Fruit fly (Drosophila melanogaster): ENCODE results near the gene Ets96B.

Ets96B gene

DNA sequence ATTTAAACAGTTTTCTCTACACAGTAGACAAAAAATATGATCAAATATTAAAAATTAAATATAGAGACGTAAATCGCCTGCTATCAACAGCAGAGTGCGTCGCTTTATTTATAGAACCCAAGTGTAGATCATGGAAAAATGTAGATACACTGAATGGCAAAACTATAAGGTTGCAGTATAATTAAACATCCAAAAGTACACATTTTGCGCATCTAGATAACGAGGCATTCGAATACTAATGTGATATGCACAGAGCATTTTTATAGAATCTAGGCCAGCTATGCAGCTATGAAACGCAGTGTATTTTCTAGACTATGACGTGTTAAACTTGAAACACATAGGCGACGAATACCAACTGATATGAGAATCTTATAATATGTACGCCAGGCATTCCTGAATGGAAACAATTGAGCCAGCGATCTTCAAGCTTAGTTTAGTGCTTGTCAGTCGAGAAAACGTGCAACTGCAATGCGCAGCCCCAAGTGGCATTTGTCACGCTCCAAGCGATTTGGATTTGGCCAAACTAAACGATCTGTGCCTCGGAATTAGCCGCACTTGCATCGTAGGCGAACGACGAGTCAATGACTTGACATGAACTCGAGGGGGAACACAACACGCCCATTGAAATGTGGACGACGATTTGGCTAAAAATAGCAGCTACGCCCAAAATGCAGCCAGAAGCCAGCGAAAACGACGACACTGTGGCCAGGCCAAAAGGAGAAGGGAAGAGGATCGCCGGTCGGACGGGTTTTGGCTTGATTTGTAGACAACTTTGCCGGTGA lies 23.2 kb downstream of the Ets96B start (continued):
- TF ChIP-seq CG13424 (tag; optimal IDR thresholded peaks at IDR 0.05) (peak; percentile 90), PHDP (tag; optimal IDR thresholded peaks at IDR 0.05) (peak; percentile 92), sna (GFP tag; IDR thresholded peaks at IDR 0.05; ENCODE audit: partially characterized antibody) (no peak), CG9727 (GFP tag; optimal IDR thresholded peaks at IDR 0.05) (peak; percentile 71), Dfd (GFP tag; optimal IDR thresholded peaks at IDR 0.05) (no peak), CG34224 (GFP tag; IDR thresholded peaks at IDR 0.05; ENCODE audit: partially characterized antibody) (no peak), MBD-R2 (GFP tag; IDR thresholded peaks at IDR 0.05) (peak; percentile 68; the same call in 1 of the 2 replicates), Rfx (GFP tag; IDR thresholded peaks at IDR 0.05) (peak; percentile 95), Camta (GFP tag; optimal IDR thresholded peaks at IDR 0.05) (peak; percentile 78), CG6813 (GFP tag; optimal IDR thresholded peaks at IDR 0.05) (peak; percentile 90), prd (optimal IDR thresholded peaks at IDR 0.05) (no peak), prd (GFP tag; IDR thresholded peaks at IDR 0.05) (peak; percentile 86), odd (GFP tag; optimal IDR thresholded peaks at IDR 0.05) (peak; percentile 81), CG11504 (tag; optimal IDR thresholded peaks at IDR 0.05) (peak; percentile 91), so (GFP tag; IDR thresholded peaks at IDR 0.05) (peak; percentile 88), Sox102F (GFP tag; optimal IDR thresholded peaks at IDR 0.05) (peak; percentile 92), Hey (tag; optimal IDR thresholded peaks at IDR 0.05) (peak; percentile 59), CG4617 (GFP tag; optimal IDR thresholded peaks at IDR 0.05; ENCODE audit: borderline replicate concordance) (peak; percentile 36), lab (GFP tag; optimal IDR thresholded peaks at IDR 0.05) (peak; percentile 95), CG4730 (GFP tag; IDR thresholded peaks at IDR 0.05) (peak; percentile 85), Atf-2 (GFP tag; optimal IDR thresholded peaks at IDR 0.05) (peak; percentile 63), eve (GFP tag; optimal IDR thresholded peaks at IDR 0.05) (no peak), CG6654 (GFP tag; optimal IDR thresholded peaks at IDR 0.05) (peak; percentile 64), CG18619 (GFP tag; optimal IDR thresholded peaks at IDR 0.05) (peak; percentile 86), CG12942 (GFP tag; optimal IDR thresholded peaks at IDR 0.05) (peak; percentile 79), Bteb2 (GFP tag; optimal IDR thresholded peaks at IDR 0.05) (peak; percentile 75), sob (GFP tag; IDR thresholded peaks at IDR 0.05) (peak; percentile 95), bab2 (GFP tag; optimal IDR thresholded peaks at IDR 0.05) (peak; percentile 86), hth (optimal IDR thresholded peaks at IDR 0.05) (no peak), HHEX (GFP tag; optimal IDR thresholded peaks at IDR 0.05) (peak; percentile 90), Usf (GFP tag; optimal IDR thresholded peaks at IDR 0.05) (peak; percentile 60), salm (tag; optimal IDR thresholded peaks at IDR 0.05) (peak; percentile 85), Hr39 (optimal IDR thresholded peaks at IDR 0.05) (no peak), CG12744 (GFP tag; optimal IDR thresholded peaks at IDR 0.05) (peak; percentile 82), CG6254 (GFP tag; optimal IDR thresholded peaks at IDR 0.05) (no peak), stwl (tag; optimal IDR thresholded peaks at IDR 0.05) (no peak), Stat92E (GFP tag; optimal IDR thresholded peaks at IDR 0.05) (peak in 1 of 3 experiments; percentile 6), CG43689 (GFP tag; IDR thresholded peaks at IDR 0.05) (peak; percentile 81), CrebB (tag; optimal IDR thresholded peaks at IDR 0.05) (peak; percentile 87), CG16779 (GFP tag; IDR thresholded peaks at IDR 0.05) (peak; percentile 78), CG7786 (GFP tag; optimal IDR thresholded peaks at IDR 0.05) (peak; percentile 92), tll (GFP tag; optimal IDR thresholded peaks at IDR 0.05) (no peak), grau (tag; optimal IDR thresholded peaks at IDR 0.05) (peak; percentile 91), CG14050 (GFP tag; IDR thresholded peaks at IDR 0.05) (peak; percentile 74), CG8359 (GFP tag; optimal IDR thresholded peaks at IDR 0.05; ENCODE audit: borderline replicate concordance) (no peak), Tbp (GFP tag; optimal IDR thresholded peaks at IDR 0.05) (no peak), CG9797 (GFP tag; optimal IDR thresholded peaks at IDR 0.05) (no peak), Hmr (GFP tag; optimal IDR thresholded peaks at IDR 0.05) (peak; percentile 92), Asciz (GFP tag; optimal IDR thresholded peaks at IDR 0.05) (peak; percentile 79)
